Worm (Caenorhabditis elegans) whole organism, L1 larva: ENCODE data around the gene nspf-2.
"Not testable (repeated sequence)": the region's sequence is repeated elsewhere in the genome, so short reads cannot be mapped to it uniquely, and the experiment has no call there.

Experiments used
- ama-1 ChIP-seq: fragments of 150-350 bp; optimal IDR thresholded peaks from 2 replicates; lab custom pipeline; 2014
- fos-1 ChIP-seq: fragments of 150-350 bp; optimal IDR thresholded peaks from 2 replicates; lab custom pipeline; 2014; ENCODE audit warnings: missing biosample characterization, missing genetic modification characterization
- nhr-77 ChIP-seq: fragments of 150-350 bp; optimal IDR thresholded peaks from 2 replicates; lab custom pipeline; 2014; ENCODE audit warnings: missing biosample characterization, missing genetic modification characterization

DNA sequence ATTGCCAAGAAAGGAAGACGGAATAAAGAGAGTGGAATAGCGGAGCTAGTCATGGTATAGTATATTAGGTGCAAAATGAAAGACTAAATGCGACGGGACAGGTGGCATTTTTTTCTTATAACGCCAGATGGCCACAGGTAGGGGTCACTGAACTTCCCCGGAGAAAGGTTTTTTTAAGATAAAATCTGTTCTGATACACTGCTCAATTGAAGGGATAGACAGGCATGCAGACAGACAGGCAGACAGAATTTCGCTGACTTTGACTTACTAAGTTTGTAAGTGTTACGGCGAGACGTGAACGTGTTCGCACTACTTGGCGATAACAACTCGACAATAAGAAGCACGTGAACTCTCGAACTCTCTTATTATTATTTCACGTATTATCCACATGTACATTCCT is 15.2 kb upstream of the nspf-2 start, which contains the start of the genes F22E5.20 and F22E5.1:
- not testable (repeated sequence) for TF ChIP-seq ama-1 (lab: Kevin White, UChicago); nhr-77 (tag; lab: Kevin White, UChicago); fos-1
